Worm (Caenorhabditis elegans): ENCODE results near the gene F54C9.3.

ce11 chrII:8545315-8545714 lies 21.3 kb downstream of the F54C9.3 start, which contains the start of gene decr-1.2:
- TF ChIP-seq him-1 (tag; optimal IDR thresholded peaks at IDR 0.05): no peak
- TF ChIP-seq dao-5 (tag; optimal IDR thresholded peaks at IDR 0.05): no peak
- TF ChIP-seq W03F9.2 (tag; optimal IDR thresholded peaks at IDR 0.05): no peak

Measured in whole organism, L4/young adult.